Fruit fly (Drosophila melanogaster): ENCODE measurements around the gene CG17068.

DNA sequence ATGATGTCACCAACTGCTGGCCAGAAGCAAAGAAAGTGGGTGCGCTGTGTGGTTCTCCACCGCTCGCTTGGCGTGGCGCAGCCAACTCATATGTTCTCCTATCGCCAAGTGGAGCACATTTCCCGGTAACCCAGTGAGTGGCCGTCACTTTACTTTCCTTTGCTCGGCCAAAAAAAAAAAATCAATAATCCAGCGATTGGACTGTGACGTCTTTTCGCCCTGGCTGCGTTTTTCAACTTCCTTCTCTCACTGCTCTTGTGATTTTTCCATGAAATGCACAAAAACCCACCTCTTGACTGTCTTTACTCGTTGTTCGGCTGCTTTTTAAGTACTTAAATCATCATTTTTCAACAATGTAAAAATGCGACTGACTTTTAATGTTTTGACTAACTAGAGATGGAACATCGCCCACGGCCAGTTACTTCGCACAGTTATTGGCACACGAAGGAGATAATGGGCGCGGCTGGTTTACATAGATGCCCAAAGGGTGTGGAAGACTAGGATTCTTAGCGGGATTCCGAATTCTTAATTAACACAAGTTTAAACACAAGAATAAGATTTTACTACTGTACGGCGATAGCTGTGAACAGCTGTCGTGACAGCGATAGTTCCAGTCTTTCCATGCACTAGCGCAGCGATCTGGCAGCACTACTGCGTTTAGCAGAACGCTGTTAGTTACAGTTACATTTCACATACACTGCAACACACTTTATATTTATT lies 14.9 kb downstream of the CG17068 start, which contains the start of gene sw:
- TF ChIP-seq Dll (optimal IDR thresholded peaks at IDR 0.05) (no peak), CG8478 (optimal IDR thresholded peaks at IDR 0.05) (no peak), EcR (GFP tag; optimal IDR thresholded peaks at IDR 0.05) (no peak)
